Worm (Caenorhabditis elegans): ENCODE results near the gene F43H9.4.

F43H9.4 gene

DNA sequence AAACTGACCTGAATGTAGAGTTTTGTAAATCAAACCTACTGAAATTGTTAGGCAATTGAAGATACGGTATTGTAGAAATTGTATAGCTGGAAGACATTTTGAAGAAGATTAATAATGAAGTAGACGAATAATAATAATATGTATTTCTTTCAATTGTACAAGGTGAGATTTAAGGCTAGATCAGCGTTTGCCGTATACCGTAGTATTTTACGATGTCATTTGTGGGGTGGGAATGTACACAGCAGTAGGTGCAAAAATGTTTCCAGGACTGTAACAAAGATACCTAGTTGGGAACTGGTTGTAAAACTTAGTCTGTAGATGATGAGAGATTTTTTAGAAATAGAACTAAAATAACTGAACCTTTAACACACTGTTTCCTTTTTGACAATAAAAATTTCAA, 31.9 kb upstream of the F43H9.4 start, which contains the start of gene ceh-76:
Gene ceh-76, minus strand, starts transcription at position 101 of the 400 bp plus-strand sequence.
- no peak for TF ChIP-seq fos-1 (tag; optimal IDR thresholded peaks at IDR 0.05)
- TF ChIP-seq sem-4 (tag; optimal IDR thresholded peaks at IDR 0.05) = no peak
- TF ChIP-seq ztf-4 (tag; optimal IDR thresholded peaks at IDR 0.05) = no peak
- TF ChIP-seq Y55F3AM.14 (GFP tag; optimal IDR thresholded peaks at IDR 0.05) = no peak
- TF ChIP-seq sma-3 (GFP tag; optimal IDR thresholded peaks at IDR 0.05) = no peak
- TF ChIP-seq dmd-4 (tag; optimal IDR thresholded peaks at IDR 0.05) = no peak
- no peak for TF ChIP-seq snpc-4 (tag; optimal IDR thresholded peaks at IDR 0.05)
- no peak for TF ChIP-seq unc-62 (GFP tag; optimal IDR thresholded peaks at IDR 0.05)
- no peak for TF ChIP-seq nhr-11 (tag; optimal IDR thresholded peaks at IDR 0.05)
- no peak for TF ChIP-seq sma-9 (GFP tag; optimal IDR thresholded peaks at IDR 0.05)
- no peak for TF ChIP-seq sma-9 (tag; optimal IDR thresholded peaks at IDR 0.05)
- TF ChIP-seq C34F6.9 (tag; optimal IDR thresholded peaks at IDR 0.05) = no peak
- no peak for TF ChIP-seq F13H6.1 (tag; optimal IDR thresholded peaks at IDR 0.05)
- no peak for TF ChIP-seq ceh-16 (tag; optimal IDR thresholded peaks at IDR 0.05)
- no peak for TF ChIP-seq nhr-129 (tag; optimal IDR thresholded peaks at IDR 0.05)
- TF ChIP-seq nhr-25 (tag; optimal IDR thresholded peaks at IDR 0.05) = no peak

DNA sequence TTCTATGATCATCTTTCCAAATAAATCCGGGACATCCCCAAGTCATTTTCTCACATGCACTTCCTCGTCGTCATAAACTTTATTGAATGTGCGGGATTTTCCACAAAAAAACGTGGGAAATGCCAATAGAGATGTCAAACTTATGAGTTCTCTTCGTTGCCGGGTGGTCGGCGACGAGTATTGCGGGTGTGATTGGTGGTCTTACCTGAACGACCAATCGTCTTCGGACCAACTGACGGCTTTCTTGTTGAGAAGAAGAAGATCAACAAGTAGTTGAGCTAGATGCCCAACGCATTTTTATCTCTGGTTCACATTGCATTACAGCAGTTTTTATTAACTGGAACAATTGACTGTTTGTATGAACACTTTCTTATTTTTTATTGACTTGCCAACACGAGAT, 31.3 kb upstream of the F43H9.4 start:
- no peak for TF ChIP-seq nhr-6 (tag; optimal IDR thresholded peaks at IDR 0.05)

ce11 chrV:7995878-7996277, 30.6 kb upstream of the F43H9.4 start, which contains the start of gene Y97E10AR.2:
Gene Y97E10AR.2 (plus strand): TSS chrV:7996178.
- TF ChIP-seq R02D3.7 (tag; optimal IDR thresholded peaks at IDR 0.05) = no peak
- TF ChIP-seq ZK546.5 (tag; optimal IDR thresholded peaks at IDR 0.05) = no peak

ce11 chrV:8000929-8001513, 25.5 kb upstream of the F43H9.4 start, which contains the start of gene Y97E10AR.1:
Gene Y97E10AR.1 (plus strand): TSS chrV:8001463.
- no peak for TF ChIP-seq elt-1 (tag; optimal IDR thresholded peaks at IDR 0.05)
- peak; percentile 93 for TF ChIP-seq F13H6.1 (tag; optimal IDR thresholded peaks at IDR 0.05)
- peak; percentile 71 for TF ChIP-seq snpc-4 (tag; optimal IDR thresholded peaks at IDR 0.05)
- TF ChIP-seq mdl-1 (tag; optimal IDR thresholded peaks at IDR 0.05) = peak in 1 of 2 experiments; percentile 86
- TF ChIP-seq Y55F3AM.14 (GFP tag; optimal IDR thresholded peaks at IDR 0.05) = peak; percentile 94
- TF ChIP-seq sma-3 (GFP tag; optimal IDR thresholded peaks at IDR 0.05) = peak; percentile 29
- TF ChIP-seq lsy-2 (tag; optimal IDR thresholded peaks at IDR 0.05) = peak; percentile 33 to 84
- peak; percentile 93 for TF ChIP-seq sma-9 (GFP tag; optimal IDR thresholded peaks at IDR 0.05)
- no peak for TF ChIP-seq sma-9 (tag; optimal IDR thresholded peaks at IDR 0.05)
- TF ChIP-seq nhr-6 (tag; optimal IDR thresholded peaks at IDR 0.05) = peak; percentile 65
- TF ChIP-seq zag-1 (tag; optimal IDR thresholded peaks at IDR 0.05) = peak; percentile 79
- peak; percentile 83 for TF ChIP-seq crh-2 (tag; optimal IDR thresholded peaks at IDR 0.05)
- peak; percentile 73 for TF ChIP-seq egl-27 (tag; optimal IDR thresholded peaks at IDR 0.05)
- TF ChIP-seq skn-1 (tag; optimal IDR thresholded peaks at IDR 0.05) = peak; percentile 15
- peak; percentile 31 for TF ChIP-seq sem-4 (tag; optimal IDR thresholded peaks at IDR 0.05)
- peak; percentile 46 for TF ChIP-seq lin-13 (GFP tag; optimal IDR thresholded peaks at IDR 0.05)
- TF ChIP-seq ztf-4 (tag; optimal IDR thresholded peaks at IDR 0.05) = peak; percentile 60
- no peak for TF ChIP-seq nhr-77 (tag; optimal IDR thresholded peaks at IDR 0.05)
- peak; percentile 89 for TF ChIP-seq nhr-129 (tag; optimal IDR thresholded peaks at IDR 0.05)
- no peak for TF ChIP-seq elt-3 (tag; optimal IDR thresholded peaks at IDR 0.05)
- peak; percentile 73 for TF ChIP-seq mab-5 (tag; optimal IDR thresholded peaks at IDR 0.05)
- peak; percentile 96 for TF ChIP-seq unc-55 (GFP tag; optimal IDR thresholded peaks at IDR 0.05)
- no peak for TF ChIP-seq peb-1 (tag; optimal IDR thresholded peaks at IDR 0.05)
- no peak for TF ChIP-seq ama-1 (optimal IDR thresholded peaks at IDR 0.05)
- peak; percentile 4 for TF ChIP-seq lin-11 (tag; optimal IDR thresholded peaks at IDR 0.05)
- no peak for TF ChIP-seq nhr-23 (tag; optimal IDR thresholded peaks at IDR 0.05)
- peak; percentile 94 for TF ChIP-seq fos-1 (tag; optimal IDR thresholded peaks at IDR 0.05)
- peak; percentile 92 for TF ChIP-seq blmp-1 (tag; optimal IDR thresholded peaks at IDR 0.05; ENCODE audit: insufficient read depth)
- no peak for TF ChIP-seq lin-39 (tag; optimal IDR thresholded peaks at IDR 0.05)
- peak; percentile 98 for TF ChIP-seq C34F6.9 (tag; optimal IDR thresholded peaks at IDR 0.05)
